Fruit fly (Drosophila melanogaster) whole organism, adult: ENCODE measurements around the gene CG18269.

Experiments
- CG11617 ChIP-seq: fragments of 200-800 bp; sonication (Bioruptor generic); optimal IDR thresholded peaks from 2 replicates; lab custom pipeline; 2017; ENCODE audit warnings: mild to moderate bottlenecking, missing biosample characterization, missing genetic modification reagents, missing genetic modification characterization
- CG12768 ChIP-seq: fragments of 200-800 bp; sonication (Bioruptor generic); optimal IDR thresholded peaks from 2 replicates; lab custom pipeline; 2017; ENCODE audit warnings: missing biosample characterization, missing genetic modification characterization, mild to moderate bottlenecking, moderate library complexity, missing genetic modification reagents
- CG14711 ChIP-seq: fragments of 200-800 bp; sonication (Bioruptor generic); optimal IDR thresholded peaks from 2 replicates; lab custom pipeline; 2018; ENCODE audit warnings: missing biosample characterization, mild to moderate bottlenecking, missing genetic modification characterization, moderate library complexity
- CG1620 ChIP-seq: fragments of 200-800 bp; sonication (Bioruptor generic); optimal IDR thresholded peaks from 2 replicates; lab custom pipeline; 2016; ENCODE audit warnings: missing biosample characterization, missing genetic modification characterization
- CG33017 ChIP-seq: fragments of 200-800 bp; sonication (Bioruptor generic); optimal IDR thresholded peaks from 2 replicates; lab custom pipeline; 2018; ENCODE audit warnings: missing biosample characterization, mild to moderate bottlenecking, missing genetic modification characterization, moderate library complexity
- CG5204 ChIP-seq: fragments of 200-800 bp; sonication (Bioruptor generic); optimal IDR thresholded peaks from 2 replicates; lab custom pipeline; 2016; ENCODE audit warnings: missing biosample characterization, missing genetic modification characterization
- CG7045 ChIP-seq: fragments of 200-800 bp; sonication (Bioruptor generic); optimal IDR thresholded peaks from 2 replicates; lab custom pipeline; 2017; ENCODE audit warnings: missing biosample characterization, mild to moderate bottlenecking, missing genetic modification characterization
- CG7101 ChIP-seq: fragments of 200-800 bp; sonication (Bioruptor generic); optimal IDR thresholded peaks from 2 replicates; lab custom pipeline; 2018; ENCODE audit warnings: missing biosample characterization, mild to moderate bottlenecking, missing genetic modification characterization, moderate library complexity
- Clk ChIP-seq: fragments of 200-800 bp; sonication (Bioruptor generic); optimal IDR thresholded peaks from 2 replicates; lab custom pipeline; 2017; ENCODE audit warnings: missing biosample characterization, missing genetic modification characterization
- Crg-1 ChIP-seq: fragments of 200-800 bp; sonication (Bioruptor generic); optimal IDR thresholded peaks from 2 replicates; lab custom pipeline; 2016; ENCODE audit warnings: missing biosample characterization, missing genetic modification characterization
- Hr96 ChIP-seq: fragments of 200-800 bp; sonication (Bioruptor generic); optimal IDR thresholded peaks from 2 replicates; lab custom pipeline; 2016; ENCODE audit warnings: missing biosample characterization, missing genetic modification characterization
- Mnt ChIP-seq: fragments of 200-800 bp; sonication (Bioruptor generic); optimal IDR thresholded peaks from 2 replicates; lab custom pipeline; 2016; ENCODE audit warnings: missing biosample characterization, mild to moderate bottlenecking, missing genetic modification characterization
- bab1 ChIP-seq: fragments of 200-800 bp; sonication (Bioruptor generic); optimal IDR thresholded peaks from 3 replicates; lab custom pipeline; 2019; ENCODE audit warnings: missing biosample characterization, mild to moderate bottlenecking, missing genetic modification characterization, moderate library complexity
- cic ChIP-seq: fragments of 200-800 bp; sonication (Bioruptor generic); optimal IDR thresholded peaks from 2 replicates; lab custom pipeline; 2017; ENCODE audit warnings: missing biosample characterization, mild to moderate bottlenecking, missing genetic modification characterization, moderate library complexity
- cnc ChIP-seq, 2 experiments: fragments of >200 bp; optimal IDR thresholded peaks; 2 replicates each; lab custom pipeline; 2017
- kay ChIP-seq: fragments of 200-800 bp; sonication (Bioruptor generic); peaks from one replicate; lab custom pipeline; 2016; ENCODE audit warnings: missing biosample characterization, missing genetic modification characterization, borderline replicate concordance
- ovo ChIP-seq: fragments of 200-800 bp; sonication (Bioruptor generic); optimal IDR thresholded peaks from 2 replicates; lab custom pipeline; 2016; ENCODE audit warnings: missing biosample characterization, missing genetic modification characterization
- pad ChIP-seq: fragments of 200-800 bp; sonication (Bioruptor generic); optimal IDR thresholded peaks from 3 replicates; lab custom pipeline; 2017; ENCODE audit warnings: missing biosample characterization, missing genetic modification characterization, mild to moderate bottlenecking, moderate library complexity, missing genetic modification reagents
- tj ChIP-seq: fragments of 200-800 bp; sonication (Bioruptor generic); optimal IDR thresholded peaks from 3 replicates; lab custom pipeline; 2017; ENCODE audit warnings: missing biosample characterization, mild to moderate bottlenecking, missing genetic modification characterization, moderate library complexity
- toe ChIP-seq: fragments of 200-800 bp; sonication (Bioruptor generic); optimal IDR thresholded peaks from 2 replicates; lab custom pipeline; 2016; ENCODE audit warnings: missing biosample characterization, missing genetic modification characterization

CG18269 gene

DNA sequence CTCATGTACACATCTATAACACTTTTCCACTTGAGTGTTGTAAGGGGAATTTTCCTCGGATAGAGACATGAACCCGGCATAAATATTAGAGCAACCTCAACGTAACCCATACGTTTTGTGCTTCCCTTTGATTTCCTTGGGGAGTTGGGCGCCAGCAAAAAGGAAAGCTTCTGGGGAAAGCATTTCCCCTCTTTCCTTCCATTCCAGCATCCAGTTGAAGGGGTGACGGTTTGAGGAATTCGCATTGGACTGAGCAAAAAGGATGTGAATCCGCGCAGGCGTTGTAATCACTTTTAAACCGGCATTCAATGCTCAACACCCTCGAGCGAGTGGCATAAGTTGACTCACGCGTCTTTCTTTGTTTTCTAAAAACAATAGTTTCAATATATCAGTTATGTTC lies 36.7 kb upstream of the CG18269 start:
- no peak for TF ChIP-seq ovo (GFP tag; lab: Kevin White, UChicago)
- no peak for TF ChIP-seq CG12768 (GFP tag; lab: Kevin White, UChicago)
- no peak for TF ChIP-seq toe (GFP tag; lab: Kevin White, UChicago)
- TF ChIP-seq kay (GFP tag; lab: Kevin White, UChicago) = no peak
- no peak for TF ChIP-seq CG5204 (GFP tag; lab: Kevin White, UChicago)
- no peak for TF ChIP-seq CG7101 (tag; lab: Kevin White, UChicago)
- TF ChIP-seq tj (GFP tag; lab: Kevin White, UChicago) = no peak
- TF ChIP-seq bab1 = no peak
- no peak for TF ChIP-seq CG11617 (GFP tag; lab: Kevin White, UChicago)
- no peak for TF ChIP-seq cic (GFP tag; lab: Kevin White, UChicago)
- no peak for TF ChIP-seq Clk (GFP tag; lab: Kevin White, UChicago)
- no peak for TF ChIP-seq pad (GFP tag; lab: Kevin White, UChicago)
- TF ChIP-seq CG7045 (GFP tag; lab: Kevin White, UChicago) = no peak
- TF ChIP-seq CG33017 = no peak

- no peak for TF ChIP-seq toe (GFP tag; lab: Kevin White, UChicago)
- TF ChIP-seq CG12768 (GFP tag; lab: Kevin White, UChicago) = no peak
- no peak for TF ChIP-seq Crg-1 (GFP tag; lab: Kevin White, UChicago)
- TF ChIP-seq CG14711 (tag; lab: Kevin White, UChicago) = no peak
- TF ChIP-seq ovo (GFP tag; lab: Kevin White, UChicago) = no peak
- no peak for TF ChIP-seq cnc (optimal IDR thresholded peaks at IDR 0.05; lab: Kevin White, UChicago)
- TF ChIP-seq CG1620 (GFP tag; lab: Kevin White, UChicago) = no peak
- no peak for TF ChIP-seq kay (GFP tag; lab: Kevin White, UChicago)
- no peak for TF ChIP-seq CG5204 (GFP tag; lab: Kevin White, UChicago)
- TF ChIP-seq Hr96 (GFP tag; lab: Kevin White, UChicago) = no peak
- no peak for TF ChIP-seq cic (GFP tag; lab: Kevin White, UChicago)
Measured at dm6 chr2L:5517393-5517792, 34.2 kb upstream of the CG18269 start, which contains the start of gene CG14020. Gene CG14020 (plus strand): TSS chr2L:5517737.

dm6 chr2L:5519846-5520384 lies 31.7 kb upstream of the CG18269 start, which contains the start of the genes CG7382 and cl:
Gene CG7382 (minus strand): TSS chr2L:5519896.
Gene cl (plus strand): TSS chr2L:5520135.
- TF ChIP-seq CG7101 (tag; lab: Kevin White, UChicago) = peak; percentile 21
- TF ChIP-seq CG12768 (GFP tag; lab: Kevin White, UChicago) = no peak
- TF ChIP-seq CG11617 (GFP tag; lab: Kevin White, UChicago) = peak; percentile 24
- TF ChIP-seq toe (GFP tag; lab: Kevin White, UChicago) = peak; percentile 69
- peak; percentile 92 for TF ChIP-seq CG14711 (tag; lab: Kevin White, UChicago)
- peak; percentile 82 for TF ChIP-seq tj (GFP tag; lab: Kevin White, UChicago)
- no peak for TF ChIP-seq CG5204 (GFP tag; lab: Kevin White, UChicago)
- TF ChIP-seq CG33017 = no peak
- peak; percentile 15 for TF ChIP-seq cic (GFP tag; lab: Kevin White, UChicago)
- TF ChIP-seq pad (GFP tag; lab: Kevin White, UChicago) = peak; percentile 99
- peak; percentile 36 for TF ChIP-seq CG7045 (GFP tag; lab: Kevin White, UChicago)
- no peak for TF ChIP-seq Clk (GFP tag; lab: Kevin White, UChicago)
- TF ChIP-seq ovo (GFP tag; lab: Kevin White, UChicago) = peak; percentile 53

DNA sequence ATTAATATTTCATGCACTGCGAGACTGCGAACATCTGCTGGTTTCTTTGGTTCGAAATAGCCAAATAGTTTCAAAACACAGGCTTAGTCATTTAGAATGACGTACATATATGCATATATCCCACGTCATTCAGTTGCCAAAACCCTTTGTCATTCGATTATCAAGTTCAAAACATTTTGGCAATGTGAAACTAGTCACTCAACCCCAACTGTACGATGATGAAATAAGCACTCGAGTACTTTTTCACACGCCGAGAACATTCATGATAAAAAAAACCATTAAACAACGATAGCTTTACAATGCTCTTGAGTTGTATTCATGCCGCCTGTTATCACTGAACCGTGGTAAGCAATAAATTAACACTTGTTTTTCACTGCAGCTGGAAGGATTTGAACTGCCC lies 30.9 kb upstream of the CG18269 start:
- TF ChIP-seq CG12768 (GFP tag; lab: Kevin White, UChicago) (no peak), CG14711 (tag; lab: Kevin White, UChicago) (no peak), Crg-1 (GFP tag; lab: Kevin White, UChicago) (no peak), tj (GFP tag; lab: Kevin White, UChicago) (no peak), toe (GFP tag; lab: Kevin White, UChicago) (no peak), CG7045 (GFP tag; lab: Kevin White, UChicago) (no peak), CG7101 (tag; lab: Kevin White, UChicago) (no peak), Mnt (GFP tag; lab: Kevin White, UChicago) (no peak)

dm6 chr2L:5523848-5524473 lies 27.7 kb upstream of the CG18269 start, which contains the start of the genes Vps52 and Elp4:
Gene Vps52 (minus strand): TSS chr2L:5523898.
Gene Elp4 (plus strand): TSS chr2L:5524139.
- TF ChIP-seq tj (GFP tag; lab: Kevin White, UChicago) = peak; percentile 61
- TF ChIP-seq CG1620 (GFP tag; lab: Kevin White, UChicago) = peak; percentile 79
- peak; percentile 80 for TF ChIP-seq CG7045 (GFP tag; lab: Kevin White, UChicago)
- TF ChIP-seq Clk (GFP tag; lab: Kevin White, UChicago) = peak; percentile 76
- TF ChIP-seq pad (GFP tag; lab: Kevin White, UChicago) = peak; percentile 64
- peak; percentile 14 for TF ChIP-seq ovo (GFP tag; lab: Kevin White, UChicago)
- peak; percentile 78 for TF ChIP-seq CG14711 (tag; lab: Kevin White, UChicago)
- no peak for TF ChIP-seq toe (GFP tag; lab: Kevin White, UChicago)
- TF ChIP-seq Crg-1 (GFP tag; lab: Kevin White, UChicago) = peak; percentile 31
- TF ChIP-seq kay (GFP tag; lab: Kevin White, UChicago) = no peak
- peak; percentile 87 for TF ChIP-seq CG11617 (GFP tag; lab: Kevin White, UChicago)
- TF ChIP-seq bab1 = peak; percentile 59
- TF ChIP-seq Mnt (GFP tag; lab: Kevin White, UChicago) = peak; percentile 48
- peak; percentile 77 for TF ChIP-seq CG12768 (GFP tag; lab: Kevin White, UChicago)
- TF ChIP-seq cnc (optimal IDR thresholded peaks at IDR 0.05; lab: Kevin White, UChicago) = no peak
- TF ChIP-seq cic (GFP tag; lab: Kevin White, UChicago) = no peak
- TF ChIP-seq CG7101 (tag; lab: Kevin White, UChicago) = peak; percentile 83
- TF ChIP-seq Hr96 (GFP tag; lab: Kevin White, UChicago) = no peak
- peak; percentile 37 for TF ChIP-seq CG33017
- TF ChIP-seq CG5204 (GFP tag; lab: Kevin White, UChicago) = no peak
